Worm (Caenorhabditis elegans) whole organism, midembryonic: Measurements from ENCODE around the gene fbxa-61.

Experiments used
- T22C8.4 ChIP-seq: fragments of 200-800 bp; sonication (Bioruptor generic); IDR thresholded peaks from 2 replicates; pipeline ENCODE4 v1.3.6; 2022; ENCODE audit warnings: missing genetic modification characterization, missing compliant biosample characterization
- cog-1 ChIP-seq: sonication (generic microtip); optimal IDR thresholded peaks from 2 replicates; lab custom pipeline; 2016; ENCODE audit warnings: missing genetic modification characterization, missing compliant biosample characterization
- flt-1 ChIP-seq: fragments of 200-800 bp; sonication (Bioruptor generic); IDR thresholded peaks from 2 replicates; pipeline ENCODE4 v1.3.6; 2022; ENCODE audit warnings: missing genetic modification characterization, missing compliant biosample characterization
- ref-1 ChIP-seq: fragments of 200-800 bp; sonication (Bioruptor generic); conservative IDR thresholded peaks from 2 replicates; pipeline ENCODE4 v1.3.6; 2022; ENCODE audit warnings: missing genetic modification reagents, missing genetic modification characterization, missing compliant biosample characterization

DNA sequence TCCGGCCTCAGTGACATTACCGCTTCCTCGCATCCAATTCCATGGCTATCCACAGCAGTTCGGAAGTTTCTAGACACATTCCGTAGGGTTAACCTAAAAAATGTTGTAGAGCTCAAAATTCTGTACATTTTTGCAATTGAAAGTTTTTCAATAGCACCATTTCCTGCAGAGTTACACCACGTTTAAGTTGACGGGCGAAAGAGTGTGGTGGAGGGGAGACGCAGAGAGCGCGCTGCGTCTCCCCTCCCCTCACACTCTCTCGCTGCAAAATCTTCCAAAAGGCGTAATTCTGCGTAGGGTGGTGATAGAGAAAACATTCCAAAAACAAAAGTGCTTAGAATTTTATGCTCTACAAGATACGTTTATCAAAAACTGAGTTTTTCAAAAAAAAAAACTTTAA, 9.5 kb downstream of the fbxa-61 start:
- TF ChIP-seq ref-1 (GFP tag; lab: Robert Waterston, UW) (no peak), flt-1 (no peak), T22C8.4 (no peak), cog-1 (tag; lab: Kevin White, UChicago) (no peak)
